Fruit fly (Drosophila melanogaster) whole organism, embryonic: ENCODE results near the gene Papss.

ENCODE experiments used
- Asciz ChIP-seq: fragments of 200-800 bp; sonication (Bioruptor generic); optimal IDR thresholded peaks from 2 replicates; lab custom pipeline; 2017; ENCODE audit warnings: missing biosample characterization, mild to moderate bottlenecking, missing genetic modification characterization, missing genetic modification reagents
- Atf-2 ChIP-seq: fragments of 200-800 bp; sonication (Bioruptor generic); optimal IDR thresholded peaks from 2 replicates; lab custom pipeline; 2016; ENCODE audit warnings: missing biosample characterization, missing genetic modification characterization
- Bgb ChIP-seq: fragments of 200-800 bp; sonication (Bioruptor generic); IDR thresholded peaks from 2 replicates; pipeline ENCODE4 v1.3.6; 2022; ENCODE audit warnings: missing biosample characterization, missing genetic modification characterization; ENCODE audit not compliant: partially characterized antibody
- CG10274 ChIP-seq: fragments of 200-800 bp; sonication (Bioruptor generic); optimal IDR thresholded peaks from 3 replicates; lab custom pipeline; 2017; ENCODE audit warnings: missing biosample characterization, mild to moderate bottlenecking, missing genetic modification characterization
- CG10321 ChIP-seq: fragments of 200-800 bp; sonication (Bioruptor generic); IDR thresholded peaks from 2 replicates; pipeline ENCODE4 v1.3.6; 2022; ENCODE audit warnings: missing biosample characterization, missing genetic modification characterization
- CG11695 ChIP-seq: fragments of 200-800 bp; sonication (Bioruptor generic); IDR thresholded peaks from 3 replicates; pipeline ENCODE4 v1.3.6; 2022; ENCODE audit warnings: missing biosample characterization, missing genetic modification characterization
- CG14014 ChIP-seq: fragments of 200-800 bp; sonication (Bioruptor generic); IDR thresholded peaks from 2 replicates; pipeline ENCODE4 v1.3.6; 2022; ENCODE audit warnings: missing biosample characterization, missing genetic modification characterization
- CG15011 ChIP-seq: fragments of 200-800 bp; sonication (Bioruptor generic); optimal IDR thresholded peaks from 3 replicates; lab custom pipeline; 2018; ENCODE audit warnings: missing biosample characterization, mild to moderate bottlenecking, missing genetic modification characterization
- CG17328 ChIP-seq: fragments of 200-800 bp; sonication (Bioruptor generic); IDR thresholded peaks from 2 replicates; pipeline ENCODE4 v1.3.6; 2022; ENCODE audit warnings: missing biosample characterization, missing genetic modification characterization
- CG17359 ChIP-seq: fragments of 200-800 bp; sonication (Bioruptor generic); optimal IDR thresholded peaks from 3 replicates; lab custom pipeline; 2018; ENCODE audit warnings: missing biosample characterization, mild to moderate bottlenecking, missing genetic modification characterization, moderate library complexity
- CG2116 ChIP-seq: fragments of 200-800 bp; sonication (Bioruptor generic); optimal IDR thresholded peaks from 3 replicates; lab custom pipeline; 2018; ENCODE audit warnings: missing biosample characterization, mild to moderate bottlenecking, missing genetic modification characterization
- CG32767 ChIP-seq: fragments of 200-800 bp; sonication (Bioruptor generic); IDR thresholded peaks from 2 replicates; pipeline ENCODE4 v1.3.6; 2022; ENCODE audit warnings: missing biosample characterization, missing genetic modification characterization
- CG33213 ChIP-seq: fragments of 200-800 bp; sonication (Bioruptor generic); optimal IDR thresholded peaks from 3 replicates; lab custom pipeline; 2016; ENCODE audit warnings: missing biosample characterization, missing genetic modification characterization
- CG34422 ChIP-seq: fragments of 200-800 bp; sonication (Bioruptor generic); IDR thresholded peaks from 3 replicates; pipeline ENCODE4 v1.3.6; 2022; ENCODE audit warnings: missing biosample characterization, missing genetic modification characterization
- CG3847 ChIP-seq: fragments of 200-800 bp; sonication (Bioruptor generic); IDR thresholded peaks from 2 replicates; pipeline ENCODE4 v1.3.6; 2022; ENCODE audit warnings: missing biosample characterization, missing genetic modification characterization
- CG4328 ChIP-seq: fragments of 200-800 bp; sonication (Bioruptor generic); optimal IDR thresholded peaks from 3 replicates; lab custom pipeline; 2017; ENCODE audit warnings: missing biosample characterization, missing genetic modification reagents, missing genetic modification characterization
- CG5953 ChIP-seq: fragments of 200-800 bp; sonication (Bioruptor generic); IDR thresholded peaks from 2 replicates; pipeline ENCODE4 v1.3.6; 2022; ENCODE audit warnings: missing biosample characterization, missing genetic modification characterization
- CkIIα-i1 ChIP-seq: fragments of 200-800 bp; sonication (Bioruptor generic); IDR thresholded peaks from 2 replicates; pipeline ENCODE4 v1.3.6; 2022; ENCODE audit warnings: missing biosample characterization, missing genetic modification characterization
- Dek ChIP-seq: fragments of 200-800 bp; sonication (Bioruptor generic); optimal IDR thresholded peaks from 3 replicates; lab custom pipeline; 2019; ENCODE audit warnings: missing biosample characterization, mild to moderate bottlenecking, missing genetic modification characterization, moderate library complexity
- E2f2 ChIP-seq: fragments of 200-800 bp; sonication (Bioruptor generic); IDR thresholded peaks from 2 replicates; pipeline ENCODE4 v1.3.6; 2022; ENCODE audit warnings: missing biosample characterization, missing genetic modification characterization
- Eip74EF ChIP-seq, 2 experiments: fragments of 200-800 bp in 1 of 2; fragments of >200 bp in 1 of 2; sonication (Bioruptor generic) in 1 of 2; optimal IDR thresholded peaks; 2 replicates each; lab custom pipeline; 2017 to 2019; ENCODE audit warnings: missing biosample characterization in 2 of 2, missing genetic modification characterization in 2 of 2, mild to moderate bottlenecking in 1 of 2, moderate library complexity in 1 of 2
- HLH4C ChIP-seq: fragments of 200-800 bp; sonication (Bioruptor generic); IDR thresholded peaks from 3 replicates; pipeline ENCODE4 v1.3.6; 2022; ENCODE audit warnings: missing biosample characterization, missing genetic modification characterization; ENCODE audit not compliant: partially characterized antibody
- Hey ChIP-seq: fragments of 200-800 bp; sonication (Bioruptor generic); optimal IDR thresholded peaks from 3 replicates; lab custom pipeline; 2018; ENCODE audit warnings: missing biosample characterization, mild to moderate bottlenecking, missing genetic modification characterization
- HmgZ ChIP-seq: fragments of 200-800 bp; sonication (Bioruptor generic); optimal IDR thresholded peaks from 2 replicates; lab custom pipeline; 2018; ENCODE audit warnings: missing biosample characterization, mild to moderate bottlenecking, missing genetic modification characterization
- MBD-R2 ChIP-seq: fragments of 200-800 bp; sonication (Bioruptor generic); IDR thresholded peaks from 2 replicates; pipeline ENCODE4 v1.3.6; 2022; ENCODE audit warnings: missing biosample characterization, missing genetic modification characterization
- NFAT ChIP-seq: fragments of 200-800 bp; sonication (Bioruptor generic); IDR thresholded peaks from 2 replicates; pipeline ENCODE4 v1.3.6; 2022; ENCODE audit warnings: missing biosample characterization, missing genetic modification characterization
- Spps ChIP-seq: fragments of 200-800 bp; sonication (Bioruptor generic); optimal IDR thresholded peaks from 2 replicates; lab custom pipeline; 2018; ENCODE audit warnings: missing biosample characterization, mild to moderate bottlenecking, missing genetic modification characterization
- Taf1 ChIP-seq: fragments of 200-800 bp; sonication (Bioruptor generic); IDR thresholded peaks from 2 replicates; pipeline ENCODE4 v1.3.6; 2022; ENCODE audit warnings: missing biosample characterization, missing genetic modification characterization
- amos ChIP-seq: fragments of 200-800 bp; sonication (Bioruptor generic); IDR thresholded peaks from 2 replicates; pipeline ENCODE4 v1.3.6; 2022; ENCODE audit warnings: missing biosample characterization, missing genetic modification characterization; ENCODE audit not compliant: partially characterized antibody
- cas ChIP-seq: fragments of 200-800 bp; sonication (Bioruptor generic); IDR thresholded peaks from 2 replicates; pipeline ENCODE4 v1.3.6; 2022; ENCODE audit warnings: missing biosample characterization, missing genetic modification characterization
- caup ChIP-seq: fragments of 200-800 bp; sonication (Bioruptor generic); optimal IDR thresholded peaks from 3 replicates; lab custom pipeline; 2017; ENCODE audit warnings: missing biosample characterization, mild to moderate bottlenecking, missing genetic modification characterization, moderate library complexity; ENCODE audit not compliant: severe bottlenecking
- chinmo ChIP-seq: fragments of 200-800 bp; sonication (Bioruptor generic); IDR thresholded peaks from 4 replicates; pipeline ENCODE4 v1.3.6; 2022; ENCODE audit warnings: missing biosample characterization, missing genetic modification characterization; ENCODE audit not compliant: partially characterized antibody
- corto ChIP-seq: fragments of 200-800 bp; sonication (Bioruptor generic); optimal IDR thresholded peaks from 2 replicates; lab custom pipeline; 2016; ENCODE audit warnings: missing biosample characterization, mild to moderate bottlenecking, missing genetic modification characterization, moderate library complexity
- crol ChIP-seq: fragments of 200-800 bp; sonication (Bioruptor generic); IDR thresholded peaks from 2 replicates; pipeline ENCODE4 v1.3.6; 2022; ENCODE audit warnings: missing biosample characterization, missing genetic modification characterization
- dm ChIP-seq: fragments of 200-800 bp; sonication (Bioruptor generic); optimal IDR thresholded peaks from 3 replicates; lab custom pipeline; 2016; ENCODE audit warnings: missing biosample characterization, missing genetic modification characterization
- ewg ChIP-seq: fragments of 200-800 bp; sonication (Bioruptor generic); optimal IDR thresholded peaks from 3 replicates; lab custom pipeline; 2017; ENCODE audit warnings: mild to moderate bottlenecking, missing biosample characterization, missing genetic modification reagents, missing genetic modification characterization
- gce ChIP-seq: fragments of 200-800 bp; sonication (Bioruptor generic); IDR thresholded peaks from 3 replicates; pipeline ENCODE4 v1.3.6; 2022; ENCODE audit warnings: missing biosample characterization, missing genetic modification characterization
- grau ChIP-seq: fragments of 200-800 bp; optimal IDR thresholded peaks from 3 replicates; lab custom pipeline; 2019; ENCODE audit warnings: missing biosample characterization, mild to moderate bottlenecking, missing genetic modification characterization, moderate library complexity
- hb ChIP-seq: fragments of 200-800 bp; sonication (Bioruptor generic); IDR thresholded peaks from 3 replicates; pipeline ENCODE4 v1.3.6; 2022; ENCODE audit warnings: missing biosample characterization, missing genetic modification characterization; ENCODE audit not compliant: partially characterized antibody
- insv ChIP-seq, 2 experiments: fragments of 200-800 bp; sonication (Bioruptor generic); optimal IDR thresholded peaks; 3 replicates each; lab custom pipeline; 2016 to 2018; ENCODE audit warnings: missing biosample characterization in 2 of 2, missing genetic modification characterization in 2 of 2
- nom ChIP-seq: fragments of 200-800 bp; sonication (Bioruptor generic); optimal IDR thresholded peaks from 2 replicates; lab custom pipeline; 2017; ENCODE audit warnings: missing biosample characterization, missing genetic modification characterization, mild to moderate bottlenecking, moderate library complexity, missing genetic modification reagents
- pita ChIP-seq: fragments of 200-800 bp; sonication (Bioruptor generic); optimal IDR thresholded peaks from 2 replicates; lab custom pipeline; 2017; ENCODE audit warnings: missing biosample characterization, mild to moderate bottlenecking, missing genetic modification characterization
- pnt ChIP-seq: fragments of 200-800 bp; sonication (Bioruptor generic); optimal IDR thresholded peaks from 3 replicates; lab custom pipeline; 2016; ENCODE audit warnings: missing biosample characterization, missing genetic modification characterization
- rib ChIP-seq: fragments of 200-800 bp; sonication (Bioruptor generic); IDR thresholded peaks from 2 replicates; pipeline ENCODE4 v1.3.6; 2022; ENCODE audit warnings: missing biosample characterization, missing genetic modification characterization
- ro ChIP-seq: fragments of 200-800 bp; sonication (Bioruptor generic); IDR thresholded peaks from 2 replicates; pipeline ENCODE4 v1.3.6; 2022; ENCODE audit warnings: missing biosample characterization, missing genetic modification characterization
- scrt ChIP-seq: fragments of 200-800 bp; sonication (Bioruptor generic); optimal IDR thresholded peaks from 2 replicates; lab custom pipeline; 2018; ENCODE audit warnings: missing biosample characterization, mild to moderate bottlenecking, missing genetic modification characterization, moderate library complexity
- sens ChIP-seq: fragments of 200-800 bp; sonication (Bioruptor generic); peaks from one replicate; lab custom pipeline; 2016; ENCODE audit warnings: missing biosample characterization, missing genetic modification characterization
- seq ChIP-seq: fragments of 200-800 bp; sonication (Bioruptor generic); IDR thresholded peaks from 2 replicates; pipeline ENCODE4 v1.3.6; 2022; ENCODE audit warnings: missing biosample characterization, missing genetic modification characterization
- so ChIP-seq: fragments of 200-800 bp; sonication (Bioruptor generic); IDR thresholded peaks from 3 replicates; pipeline ENCODE4 v1.3.6; 2022; ENCODE audit warnings: missing biosample characterization, missing genetic modification characterization
- sr ChIP-seq: fragments of 200-800 bp; sonication (Bioruptor generic); IDR thresholded peaks from 3 replicates; pipeline ENCODE4 v1.3.6; 2022; ENCODE audit warnings: missing biosample characterization, missing genetic modification characterization
- tap ChIP-seq: fragments of 200-800 bp; optimal IDR thresholded peaks from 3 replicates; lab custom pipeline; 2019; ENCODE audit warnings: missing biosample characterization, mild to moderate bottlenecking, missing genetic modification characterization, moderate library complexity
- trh ChIP-seq: fragments of 200-800 bp; sonication (Bioruptor generic); optimal IDR thresholded peaks from 2 replicates; lab custom pipeline; 2016; ENCODE audit warnings: missing biosample characterization, missing genetic modification characterization
- wdn ChIP-seq: fragments of 200-800 bp; sonication (Bioruptor generic); IDR thresholded peaks from 2 replicates; pipeline ENCODE4 v1.3.6; 2022; ENCODE audit warnings: missing biosample characterization, missing genetic modification characterization

The Papss gene

dm6 chr3L:19818701-19819100 is 26.4 kb upstream of the Papss start (continued):
- 0 out of 2 replicates have a peak, but pooled peaks have one; percentile 14 for TF ChIP-seq CG10321
- 0 out of 2 replicates have a peak, but pooled peaks have one; percentile 10 for TF ChIP-seq NFAT (GFP tag; lab: Robert Waterston, UW)
- TF ChIP-seq CG2116 (GFP tag; lab: Kevin White, UChicago) = no peak
- no peak for TF ChIP-seq Spps (tag; lab: Kevin White, UChicago)
- no peak for TF ChIP-seq dm (GFP tag; lab: Kevin White, UChicago)
- no peak for TF ChIP-seq scrt
- TF ChIP-seq caup (GFP tag; lab: Kevin White, UChicago) = no peak
- peak; percentile 31 for TF ChIP-seq Bgb (GFP tag; lab: Robert Waterston, UW)
- no peak for TF ChIP-seq hb
- TF ChIP-seq CG4328 (GFP tag; lab: Kevin White, UChicago) = no peak
- no peak for TF ChIP-seq ro (GFP tag; lab: Robert Waterston, UW)
- TF ChIP-seq pnt (GFP tag; lab: Kevin White, UChicago) = no peak
- TF ChIP-seq E2f2 (GFP tag; lab: Robert Waterston, UW) = peak; percentile 23; the same call in 1 of the 2 replicates
- no peak for TF ChIP-seq CG14014
- TF ChIP-seq CG17328 (GFP tag; lab: Robert Waterston, UW) = no peak
- TF ChIP-seq so (GFP tag; lab: Robert Waterston, UW) = 0 out of 3 replicates have a peak, but pooled peaks have one; percentile 12
- no peak for TF ChIP-seq wdn
- TF ChIP-seq insv (GFP tag; optimal IDR thresholded peaks at IDR 0.05; lab: Kevin White, UChicago) = no peak
- peak; percentile 80 for TF ChIP-seq CG32767
- peak; percentile 94 for TF ChIP-seq crol
- TF ChIP-seq CkIIα-i1 = no peak
- no peak for TF ChIP-seq trh (GFP tag; lab: Kevin White, UChicago)
- TF ChIP-seq MBD-R2 (GFP tag; lab: Robert Waterston, UW) = peak; percentile 10; the same call in 1 of the 2 replicates
- TF ChIP-seq Atf-2 (GFP tag; lab: Kevin White, UChicago) = no peak
- no peak for TF ChIP-seq CG3847
- 0 out of 4 replicates have a peak, but pooled peaks have one; percentile 13 for TF ChIP-seq chinmo
- no peak for TF ChIP-seq HmgZ (tag; lab: Kevin White, UChicago)
- TF ChIP-seq ewg = peak; percentile 92
- TF ChIP-seq Hey = no peak
- TF ChIP-seq HLH4C = peak; percentile 20; the same call in 1 of the 3 replicates
- peak; percentile 28; the same call in 1 of the 2 replicates for TF ChIP-seq seq
- TF ChIP-seq nom (GFP tag; lab: Kevin White, UChicago) = peak; percentile 10
- peak; percentile 37; the same call in 1 of the 2 replicates for TF ChIP-seq amos
- TF ChIP-seq pita = no peak
- 0 out of 3 replicates have a peak, but pooled peaks have one; percentile 7 for TF ChIP-seq gce
- TF ChIP-seq CG34422 (GFP tag; lab: Robert Waterston, UW) = peak; percentile 10; the same call in 1 of the 3 replicates

dm6 chr3L:19833227-19833626 is 11.9 kb upstream of the Papss start:
- TF ChIP-seq Dek (tag; lab: Kevin White, UChicago) = no peak
- peak; percentile 70 for TF ChIP-seq crol
- no peak for TF ChIP-seq Asciz (GFP tag; lab: Kevin White, UChicago)
- TF ChIP-seq rib = no peak
- TF ChIP-seq sr (GFP tag; lab: Robert Waterston, UW) = peak; percentile 81
- no peak for TF ChIP-seq CG15011
- TF ChIP-seq CG33213 (GFP tag; lab: Kevin White, UChicago) = no peak
- no peak for TF ChIP-seq corto (GFP tag; lab: Kevin White, UChicago)
- TF ChIP-seq tap (tag; lab: Kevin White, UChicago) = no peak
- no peak for TF ChIP-seq Eip74EF (GFP tag; optimal IDR thresholded peaks at IDR 0.05; lab: Kevin White, UChicago)
- TF ChIP-seq grau (tag; lab: Kevin White, UChicago) = peak; percentile 66
- no peak for TF ChIP-seq CG5953 (GFP tag; lab: Robert Waterston, UW)
- TF ChIP-seq CG10274 = no peak
- no peak for TF ChIP-seq cas (GFP tag; lab: Robert Waterston, UW)
- no peak for TF ChIP-seq sens (GFP tag; lab: Kevin White, UChicago)
- TF ChIP-seq Taf1 (GFP tag; lab: Robert Waterston, UW) = no peak
- TF ChIP-seq dm (GFP tag; lab: Kevin White, UChicago) = no peak
- TF ChIP-seq CG17359 (tag; lab: Kevin White, UChicago) = no peak
- peak; percentile 48 for TF ChIP-seq nom (GFP tag; lab: Kevin White, UChicago)
- TF ChIP-seq CG11695 (GFP tag; lab: Robert Waterston, UW) = no peak
